Worm (Caenorhabditis elegans): Measurements from ENCODE around the gene srtx-1.

DNA sequence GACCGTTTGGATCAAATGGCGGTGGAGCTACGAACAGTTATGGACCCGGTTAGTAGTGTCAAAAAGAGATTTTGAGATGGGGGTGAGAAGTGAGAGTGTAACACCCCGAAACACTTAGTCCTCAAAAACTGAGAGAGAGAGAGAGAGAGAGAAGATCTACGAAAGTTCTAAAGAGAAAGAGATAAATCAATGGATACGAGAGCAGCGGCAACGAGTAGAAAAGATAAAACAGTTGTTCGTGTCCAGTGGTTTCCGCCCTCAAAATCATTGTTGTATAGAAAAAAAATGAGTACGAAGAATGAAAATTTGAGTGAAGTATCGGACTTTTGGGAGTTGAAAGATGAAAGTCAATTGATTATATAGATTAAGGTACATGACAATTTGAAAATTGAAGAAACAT, 8.0 kb downstream of the srtx-1 start:
- TF ChIP-seq ztf-29 (GFP tag; IDR thresholded peaks at IDR 0.05) (no peak), flt-1 (GFP tag; IDR thresholded peaks at IDR 0.05) (no peak), tab-1 (GFP tag; IDR thresholded peaks at IDR 0.05) (no peak), ref-1 (GFP tag; conservative IDR thresholded peaks at IDR 0.05) (no peak)
